Worm (Caenorhabditis elegans) whole organism, late embryonic: Measurements from ENCODE around the gene nhr-63.

Experiments
- C38D4.7 ChIP-seq: fragments of 200-800 bp; sonication (Bioruptor generic); optimal IDR thresholded peaks from 2 replicates; lab custom pipeline; 2018; ENCODE audit warnings: mild to moderate bottlenecking, missing genetic modification characterization, moderate library complexity, missing compliant biosample characterization
- T23F11.4 ChIP-seq: fragments of 200-800 bp; sonication (Bioruptor generic); optimal IDR thresholded peaks from 2 replicates; lab custom pipeline; 2018; ENCODE audit warnings: mild to moderate bottlenecking, missing genetic modification characterization, missing compliant biosample characterization
- ahr-1 ChIP-seq: sonication (generic microtip); optimal IDR thresholded peaks from 2 replicates; lab custom pipeline; 2016; ENCODE audit warnings: missing genetic modification characterization, missing compliant biosample characterization
- ama-1 ChIP-seq: fragments of 150-350 bp; optimal IDR thresholded peaks from 2 replicates; lab custom pipeline; 2014
- ceh-22 ChIP-seq: sonication (generic microtip); optimal IDR thresholded peaks from 2 replicates; lab custom pipeline; 2017; ENCODE audit warnings: missing biosample characterization, missing genetic modification characterization
- ceh-24 ChIP-seq: sonication (generic microtip); optimal IDR thresholded peaks from 2 replicates; lab custom pipeline; 2016; ENCODE audit warnings: mild to moderate bottlenecking, missing genetic modification characterization, missing compliant biosample characterization
- ceh-30 ChIP-seq: fragments of 150-350 bp; optimal IDR thresholded peaks from 2 replicates; lab custom pipeline; 2014; ENCODE audit warnings: missing biosample characterization, missing genetic modification characterization
- ceh-34 ChIP-seq: sonication (generic microtip); optimal IDR thresholded peaks from 2 replicates; lab custom pipeline; 2016; ENCODE audit warnings: mild to moderate bottlenecking, missing genetic modification characterization, missing compliant biosample characterization
- ceh-9 ChIP-seq: sonication (generic microtip); optimal IDR thresholded peaks from 2 replicates; lab custom pipeline; 2016; ENCODE audit warnings: mild to moderate bottlenecking, missing genetic modification characterization, inconsistent platforms, missing compliant biosample characterization
- dmd-4 ChIP-seq: sonication (generic microtip); optimal IDR thresholded peaks from 2 replicates; lab custom pipeline; 2016; ENCODE audit warnings: borderline replicate concordance, missing genetic modification characterization, missing compliant biosample characterization
- elt-4 ChIP-seq: sonication (generic microtip); optimal IDR thresholded peaks from 2 replicates; lab custom pipeline; 2016; ENCODE audit warnings: missing genetic modification characterization, missing compliant biosample characterization
- ets-4 ChIP-seq: sonication (generic microtip); optimal IDR thresholded peaks from 2 replicates; lab custom pipeline; 2016; ENCODE audit warnings: missing genetic modification characterization, missing compliant biosample characterization
- eyg-1 ChIP-seq: sonication (generic microtip); optimal IDR thresholded peaks from 2 replicates; lab custom pipeline; 2016; ENCODE audit warnings: missing genotype, missing genetic modification characterization, missing compliant biosample characterization
- fax-1 ChIP-seq: sonication (generic microtip); optimal IDR thresholded peaks from 2 replicates; lab custom pipeline; 2016; ENCODE audit warnings: missing genotype, missing genetic modification characterization, missing compliant biosample characterization
- hlh-13 ChIP-seq: fragments of 200-800 bp; sonication (Bioruptor generic); optimal IDR thresholded peaks from 2 replicates; lab custom pipeline; 2018; ENCODE audit warnings: mild to moderate bottlenecking, missing genetic modification characterization, missing compliant biosample characterization
- hlh-30 ChIP-seq: sonication (generic microtip); optimal IDR thresholded peaks from 2 replicates; lab custom pipeline; 2017; ENCODE audit warnings: antibody characterized with exemption, missing genetic modification characterization, missing compliant biosample characterization; ENCODE audit not compliant: insufficient read depth
- hlh-6 ChIP-seq: sonication (generic microtip); optimal IDR thresholded peaks from 2 replicates; lab custom pipeline; 2016; ENCODE audit warnings: missing genotype, missing genetic modification characterization, missing compliant biosample characterization
- lim-6 ChIP-seq: sonication (generic microtip); optimal IDR thresholded peaks from 2 replicates; lab custom pipeline; 2016; ENCODE audit warnings: missing genetic modification characterization, missing compliant biosample characterization
- madf-2 ChIP-seq: sonication (generic microtip); optimal IDR thresholded peaks from 2 replicates; lab custom pipeline; 2017; ENCODE audit warnings: missing genetic modification characterization, missing compliant biosample characterization
- nfya-1 ChIP-seq: sonication (generic microtip); optimal IDR thresholded peaks from 2 replicates; lab custom pipeline; 2017; ENCODE audit warnings: missing genetic modification characterization, mild to moderate bottlenecking, missing compliant biosample characterization, antibody characterized with exemption, moderate library complexity
- nhr-232 ChIP-seq: sonication (generic microtip); optimal IDR thresholded peaks from 2 replicates; lab custom pipeline; 2016; ENCODE audit warnings: missing genetic modification characterization, missing compliant biosample characterization
- npax-4 ChIP-seq: sonication (generic microtip); optimal IDR thresholded peaks from 2 replicates; lab custom pipeline; 2016; ENCODE audit warnings: missing genetic modification characterization, missing compliant biosample characterization
- odd-2 ChIP-seq: sonication (generic microtip); optimal IDR thresholded peaks from 2 replicates; lab custom pipeline; 2017; ENCODE audit warnings: antibody characterized with exemption, mild to moderate bottlenecking, missing genetic modification characterization, missing compliant biosample characterization
- pha-2 ChIP-seq: sonication (generic microtip); optimal IDR thresholded peaks from 2 replicates; lab custom pipeline; 2017; ENCODE audit warnings: mild to moderate bottlenecking, missing genetic modification characterization, missing compliant biosample characterization
- pqm-1 ChIP-seq: sonication (generic microtip); optimal IDR thresholded peaks from 2 replicates; lab custom pipeline; 2016; ENCODE audit warnings: missing genetic modification characterization, missing compliant biosample characterization
- pros-1 ChIP-seq: fragments of 150-350 bp; optimal IDR thresholded peaks from 2 replicates; lab custom pipeline; 2014; ENCODE audit warnings: missing biosample characterization, missing genetic modification reagents, missing genetic modification characterization
- rnt-1 ChIP-seq: sonication (generic microtip); optimal IDR thresholded peaks from 2 replicates; lab custom pipeline; 2016; ENCODE audit warnings: missing genetic modification characterization, missing compliant biosample characterization
- syd-9 ChIP-seq: sonication (generic microtip); optimal IDR thresholded peaks from 2 replicates; lab custom pipeline; 2016; ENCODE audit warnings: mild to moderate bottlenecking, missing genetic modification characterization, moderate library complexity, missing compliant biosample characterization
- tbx-7 ChIP-seq: sonication (generic microtip); optimal IDR thresholded peaks from 2 replicates; lab custom pipeline; 2016; ENCODE audit warnings: missing genotype, missing genetic modification characterization, missing compliant biosample characterization
- ttx-3 ChIP-seq: sonication (generic microtip); optimal IDR thresholded peaks from 2 replicates; lab custom pipeline; 2016; ENCODE audit warnings: missing genetic modification reagents, missing genetic modification characterization, missing compliant biosample characterization
- unc-42 ChIP-seq: sonication (generic microtip); optimal IDR thresholded peaks from 2 replicates; lab custom pipeline; 2016; ENCODE audit warnings: missing genotype, missing genetic modification characterization, missing compliant biosample characterization
- unc-55 ChIP-seq: sonication (generic microtip); optimal IDR thresholded peaks from 2 replicates; lab custom pipeline; 2017; ENCODE audit warnings: missing biosample characterization, missing genetic modification reagents, missing genetic modification characterization
- zip-5 ChIP-seq: sonication (generic microtip); optimal IDR thresholded peaks from 2 replicates; lab custom pipeline; 2016; ENCODE audit warnings: missing genetic modification characterization, missing compliant biosample characterization

The nhr-63 gene

DNA sequence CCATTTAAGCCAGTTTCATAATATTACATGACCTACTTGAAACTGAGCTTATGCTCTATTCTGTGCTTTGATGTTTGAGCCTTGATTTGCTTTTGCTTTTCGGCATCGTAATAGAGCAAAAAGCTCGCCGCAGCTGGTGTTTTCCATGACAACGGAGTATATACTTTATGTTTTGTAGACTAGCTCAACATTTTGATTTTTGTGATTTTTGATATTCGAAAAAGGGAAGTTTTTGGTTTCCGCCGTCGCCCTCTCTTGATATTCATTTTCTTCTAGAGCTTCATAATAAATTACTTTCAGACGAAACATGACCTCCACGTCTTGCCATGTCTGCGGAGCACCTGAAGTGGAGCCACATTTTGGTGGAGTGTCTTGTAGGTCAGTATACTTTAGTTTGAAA is at the start of gene nhr-63:
Gene nhr-63 (plus strand): TSS at position 301 of the 400 bp plus-strand sequence.
- TF ChIP-seq rnt-1 (no peak), ceh-22 (no peak), ahr-1 (tag; lab: Kevin White, UChicago) (no peak), npax-4 (no peak), lim-6 (tag; lab: Kevin White, UChicago) (no peak), hlh-13 (no peak), pha-2 (tag; lab: Kevin White, UChicago) (no peak)

DNA sequence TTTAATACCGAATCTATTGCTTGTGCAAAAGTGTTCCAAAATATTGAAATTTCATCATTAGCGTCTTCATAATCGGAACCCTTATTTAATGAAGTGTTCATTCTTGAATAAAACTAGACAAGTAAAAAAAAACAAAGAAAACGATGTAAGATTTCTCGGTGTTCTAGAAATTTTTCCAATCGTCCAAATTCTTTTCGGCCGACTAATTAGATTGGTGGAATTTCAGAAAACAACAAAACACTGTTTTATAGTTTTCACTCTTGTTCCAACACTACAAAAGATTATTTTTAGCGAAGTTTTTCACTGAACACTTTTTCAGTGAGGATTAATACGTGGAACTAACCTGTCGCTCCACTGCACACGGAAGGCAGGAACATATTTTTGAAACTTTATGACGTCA is 49.6 kb upstream of the nhr-63 start, which contains the start of gene srw-56:
Gene srw-56 (minus strand): TSS at position 101 of the 400 bp plus-strand sequence.
- TF ChIP-seq hlh-6 (no peak), zip-5 (tag; lab: Kevin White, UChicago) (no peak), syd-9 (tag; lab: Kevin White, UChicago) (no peak), ttx-3 (no peak), madf-2 (tag; lab: Kevin White, UChicago) (no peak), hlh-13 (no peak), ama-1 (lab: Kevin White, UChicago) (no peak)

DNA sequence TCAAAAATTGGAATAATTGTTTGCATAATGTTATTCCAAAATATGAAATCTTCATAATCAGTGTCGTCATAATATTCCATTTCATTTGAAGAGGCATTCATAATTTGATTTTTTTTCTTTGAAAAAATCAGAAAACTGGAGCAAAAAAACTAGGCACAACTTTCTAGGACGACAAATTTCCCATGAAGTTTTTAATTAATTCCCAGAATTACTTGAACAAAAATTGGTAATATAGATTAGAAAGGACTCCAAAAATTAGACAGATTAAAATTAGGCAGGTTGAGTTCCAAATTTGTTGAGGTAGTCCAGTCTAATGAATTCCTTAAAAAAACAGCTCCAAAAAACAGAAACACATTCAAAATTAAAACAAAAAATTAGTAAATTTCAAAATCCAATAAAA is 47.5 kb upstream of the nhr-63 start, which contains the start of gene srw-57:
Gene srw-57 (minus strand): TSS at position 101 of the 400 bp plus-strand sequence.
- TF ChIP-seq odd-2: no peak
- TF ChIP-seq pros-1 (tag; lab: Kevin White, UChicago): no peak
- TF ChIP-seq hlh-30: no peak
- no peak for TF ChIP-seq ceh-34 (tag; lab: Kevin White, UChicago)
- TF ChIP-seq ets-4: no peak
- no peak for TF ChIP-seq ceh-9 (tag; lab: Kevin White, UChicago)
- TF ChIP-seq dmd-4: no peak
- TF ChIP-seq fax-1: no peak
- no peak for TF ChIP-seq madf-2 (tag; lab: Kevin White, UChicago)
- TF ChIP-seq nhr-232 (tag; lab: Kevin White, UChicago): no peak
- no peak for TF ChIP-seq unc-55
- no peak for TF ChIP-seq lim-6 (tag; lab: Kevin White, UChicago)
- TF ChIP-seq eyg-1 (tag; lab: Kevin White, UChicago): no peak
- TF ChIP-seq tbx-7 (tag; lab: Kevin White, UChicago): no peak
- no peak for TF ChIP-seq elt-4 (tag; lab: Kevin White, UChicago)
- no peak for TF ChIP-seq ceh-22
- no peak for TF ChIP-seq C38D4.7 (GFP tag; lab: Kevin White, UChicago)
- no peak for TF ChIP-seq hlh-6

DNA sequence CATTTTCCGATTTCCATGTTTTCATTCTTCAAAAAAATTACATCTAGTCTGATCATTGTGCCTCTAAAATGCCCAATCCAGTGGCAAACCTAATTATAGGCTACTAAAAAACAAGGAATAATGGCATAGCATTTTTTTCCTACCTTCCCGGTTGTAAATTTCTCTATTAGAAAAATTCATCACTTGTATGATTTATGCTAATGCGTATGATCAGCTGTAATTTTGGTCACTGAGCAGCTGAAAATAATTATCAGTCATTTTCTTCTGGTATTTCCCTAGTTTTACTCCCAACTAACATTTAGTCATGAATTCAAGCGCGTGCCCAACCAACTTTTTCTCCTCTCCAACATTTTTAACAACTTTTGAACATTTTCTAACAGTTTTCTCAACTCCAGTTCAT is 46.9 kb upstream of the nhr-63 start, which contains the start of gene srh-186:
Gene srh-186 (plus strand): TSS at position 301 of the 400 bp plus-strand sequence.
- TF ChIP-seq lim-6 (tag; lab: Kevin White, UChicago) (no peak), ceh-30 (tag; lab: Kevin White, UChicago) (no peak), ceh-22 (no peak), rnt-1 (no peak), ets-4 (no peak)

DNA sequence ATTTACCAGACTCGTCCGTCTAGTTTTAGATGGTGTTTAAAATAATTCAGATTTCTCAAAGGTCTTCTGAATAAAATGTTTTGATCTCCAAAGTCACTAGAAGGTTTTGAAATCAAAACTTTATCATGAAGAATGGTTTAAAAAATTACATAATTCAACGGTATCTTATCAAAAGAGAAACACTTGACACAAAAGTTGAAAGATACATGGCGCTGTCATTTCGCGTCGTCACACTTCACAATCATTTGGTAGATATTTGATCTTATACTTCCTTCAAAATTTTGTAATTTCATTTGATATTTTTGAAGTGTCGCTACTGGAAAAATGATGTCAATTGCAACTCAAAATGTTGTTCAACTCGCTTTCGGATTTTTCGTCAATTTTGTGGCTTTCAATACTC is 45.3 kb upstream of the nhr-63 start, which contains the start of gene F36G9.3:
Gene F36G9.3 (plus strand): TSS at position 301 of the 400 bp plus-strand sequence.
- TF ChIP-seq pqm-1 (tag; lab: Kevin White, UChicago) (no peak), T23F11.4 (GFP tag; lab: Kevin White, UChicago) (no peak), ceh-34 (tag; lab: Kevin White, UChicago) (no peak), ceh-24 (tag; lab: Kevin White, UChicago) (no peak), nfya-1 (tag; lab: Kevin White, UChicago) (no peak), unc-42 (tag; lab: Kevin White, UChicago) (no peak), ets-4 (no peak), fax-1 (no peak)

- TF ChIP-seq eyg-1 (tag; lab: Kevin White, UChicago): no peak
Measured at ce11 chrV:15959456-15959855, 42.9 kb upstream of the nhr-63 start.
